Worm (Caenorhabditis elegans): Measurements from ENCODE around the gene lin-26.

ce11 chrII:7669409-7669808 lies 12.6 kb upstream of the lin-26 start:
- TF ChIP-seq blmp-1 (tag; optimal IDR thresholded peaks at IDR 0.05) (no peak), lin-13 (tag; optimal IDR thresholded peaks at IDR 0.05) (peak; percentile 26), ztf-11 (tag; optimal IDR thresholded peaks at IDR 0.05) (no peak), unc-62 (GFP tag; optimal IDR thresholded peaks at IDR 0.05) (no peak), ceh-83 (GFP tag; optimal IDR thresholded peaks at IDR 0.05) (no peak), lsy-2 (tag; optimal IDR thresholded peaks at IDR 0.05) (no peak)
